Fruit fly (Drosophila melanogaster): ENCODE results near the gene CG13482.

dm6 chr3L:14356507-14357291 lies 27.6 kb downstream of the CG13482 start:
- TF ChIP-seq Dll (optimal IDR thresholded peaks at IDR 0.05) = no peak
- no peak for TF ChIP-seq usp (GFP tag; optimal IDR thresholded peaks at IDR 0.05)
- TF ChIP-seq psq (optimal IDR thresholded peaks at IDR 0.05) = no peak
- no peak for TF ChIP-seq EcR (GFP tag; optimal IDR thresholded peaks at IDR 0.05)

Data from whole organism.